Worm (Caenorhabditis elegans): ENCODE results near the gene prp-38.

- TF ChIP-seq pha-4 (tag; optimal IDR thresholded peaks at IDR 0.05) (no peak), tbx-2 (tag; optimal IDR thresholded peaks at IDR 0.05) (no peak), ceh-22 (tag; optimal IDR thresholded peaks at IDR 0.05) (no peak), elt-4 (tag; optimal IDR thresholded peaks at IDR 0.05) (no peak), rnt-1 (tag; optimal IDR thresholded peaks at IDR 0.05) (no peak), pag-3 (tag; optimal IDR thresholded peaks at IDR 0.05; ENCODE audit: borderline replicate concordance) (no peak), ceh-30 (tag; optimal IDR thresholded peaks at IDR 0.05) (no peak), ceh-2 (tag; optimal IDR thresholded peaks at IDR 0.05) (no peak), lim-6 (tag; optimal IDR thresholded peaks at IDR 0.05) (no peak), sox-2 (GFP tag; IDR thresholded peaks at IDR 0.05) (no peak), elt-2 (tag; optimal IDR thresholded peaks at IDR 0.05) (no peak), nhr-11 (tag; optimal IDR thresholded peaks at IDR 0.05) (no peak), unc-55 (GFP tag; optimal IDR thresholded peaks at IDR 0.05) (no peak)
Measured at ce11 chrV:10818498-10818897, 12.7 kb upstream of the prp-38 start.
